Worm (Caenorhabditis elegans) whole organism, L1 larva: ENCODE measurements around the gene Y116A8C.463.
"Not testable (repeated sequence)": the region's sequence is repeated elsewhere in the genome, so short reads cannot be mapped to it uniquely, and the experiment has no call there.

Source experiments
- C04F5.9 ChIP-seq: sonication (generic microtip); optimal IDR thresholded peaks from 2 replicates; lab custom pipeline; 2016; ENCODE audit warnings: missing genetic modification characterization, missing compliant biosample characterization
- alr-1 ChIP-seq: fragments of 200-800 bp; sonication (Bioruptor generic); optimal IDR thresholded peaks from 2 replicates; lab custom pipeline; 2018; ENCODE audit warnings: borderline replicate concordance, mild to moderate bottlenecking, missing genetic modification characterization, missing compliant biosample characterization
- ceh-88 ChIP-seq: fragments of 200-800 bp; sonication (Bioruptor generic); IDR thresholded peaks from 2 replicates; pipeline ENCODE4 v1.3.6; 2022; ENCODE audit warnings: missing genetic modification characterization, missing compliant biosample characterization
- lin-39 ChIP-seq: fragments of 150-350 bp; optimal IDR thresholded peaks from 2 replicates; lab custom pipeline; 2014; ENCODE audit warnings: missing biosample characterization, missing genetic modification reagents, missing genetic modification characterization
- nhr-237 ChIP-seq: fragments of 150-350 bp; optimal IDR thresholded peaks from 2 replicates; lab custom pipeline; 2014; ENCODE audit warnings: missing biosample characterization, missing genetic modification characterization
- nhr-28 ChIP-seq: fragments of 150-350 bp; optimal IDR thresholded peaks from 2 replicates; lab custom pipeline; 2014; ENCODE audit warnings: missing biosample characterization, missing genetic modification characterization
- sox-4 ChIP-seq: sonication (generic microtip); optimal IDR thresholded peaks from 2 replicates; lab custom pipeline; 2016; ENCODE audit warnings: missing genetic modification characterization, missing compliant biosample characterization
- unc-98 ChIP-seq: fragments of 200-800 bp; sonication (Bioruptor generic); IDR thresholded peaks from 2 replicates; pipeline ENCODE4 v1.3.6; 2022; ENCODE audit warnings: missing genetic modification characterization, missing compliant biosample characterization
- ztf-4 ChIP-seq: fragments of 150-350 bp; optimal IDR thresholded peaks from 2 replicates; lab custom pipeline; 2014; ENCODE audit warnings: missing biosample characterization, missing genetic modification characterization

ce11 chrIV:16895288-16895687 is 24.2 kb upstream of the Y116A8C.463 start, which contains the start of gene T06A10.2:
- not testable (repeated sequence) for TF ChIP-seq ceh-88 (GFP tag; lab: Robert Waterston, UW); alr-1 (tag; lab: Kevin White, UChicago); sox-4; nhr-28 (tag; lab: Kevin White, UChicago); unc-98; C04F5.9 (tag; lab: Kevin White, UChicago); nhr-237 (tag; lab: Kevin White, UChicago); ztf-4 (tag; lab: Kevin White, UChicago); lin-39
